Fruit fly (Drosophila melanogaster) whole organism, wandering third instar larva: ENCODE measurements around the gene CG4080.
A peak's percentile ranks its signal among the peaks of the same experiment; 100 is the strongest.

Experiments
- Abd-B ChIP-seq: fragments of >200 bp; optimal IDR thresholded peaks from 2 replicates; lab custom pipeline; 2017; ENCODE audit warnings: missing biosample characterization, missing genetic modification characterization
- CG32264 ChIP-seq: fragments of 200-800 bp; sonication (Bioruptor generic); optimal IDR thresholded peaks from 2 replicates; lab custom pipeline; 2016; ENCODE audit warnings: missing biosample characterization, missing genetic modification characterization
- CrebA ChIP-seq: fragments of 200-800 bp; sonication (Bioruptor generic); optimal IDR thresholded peaks from 2 replicates; lab custom pipeline; 2016; ENCODE audit warnings: missing biosample characterization, mild to moderate bottlenecking, missing genetic modification characterization, borderline replicate concordance
- Dif ChIP-seq: fragments of 200-275, 200-300 bp; sonication (Bioruptor generic); optimal IDR thresholded peaks from 2 replicates; lab custom pipeline; 2018; ENCODE audit warnings: missing biosample characterization, missing genetic modification characterization; ENCODE audit not compliant: partially characterized antibody
- GATAd ChIP-seq: sonication (Bioruptor generic); optimal IDR thresholded peaks from 2 replicates; lab custom pipeline; 2016; ENCODE audit warnings: missing biosample characterization, missing genetic modification characterization
- HLH106 ChIP-seq: fragments of 200-800 bp; optimal IDR thresholded peaks from 3 replicates; lab custom pipeline; 2019; ENCODE audit warnings: missing biosample characterization, mild to moderate bottlenecking, missing genetic modification characterization, moderate library complexity
- Hnf4 ChIP-seq: fragments of 200-800 bp; sonication (Bioruptor generic); optimal IDR thresholded peaks from 2 replicates; lab custom pipeline; 2016; ENCODE audit warnings: missing biosample characterization, mild to moderate bottlenecking, missing genetic modification characterization
- Hr83 ChIP-seq: fragments of 200-300 bp; sonication (Bioruptor generic); optimal IDR thresholded peaks from 2 replicates; lab custom pipeline; 2016; ENCODE audit warnings: missing biosample characterization, mild to moderate bottlenecking, missing genetic modification characterization, moderate library complexity; ENCODE audit not compliant: poor library complexity, severe bottlenecking
- Jra ChIP-seq: sonication (Bioruptor generic); optimal IDR thresholded peaks from 2 replicates; lab custom pipeline; 2016; ENCODE audit warnings: missing biosample characterization, missing genetic modification characterization
- Mio ChIP-seq: sonication (Bioruptor generic); optimal IDR thresholded peaks from 2 replicates; lab custom pipeline; 2016; ENCODE audit warnings: missing biosample characterization, missing genetic modification characterization
- Myc ChIP-seq: fragments of >200 bp; optimal IDR thresholded peaks from 2 replicates; lab custom pipeline; 2017
- N ChIP-seq: fragments of >200 bp; optimal IDR thresholded peaks from 2 replicates; lab custom pipeline; 2018; ENCODE audit warnings: missing biosample characterization, missing external identifiers, missing genetic modification characterization
- OdsH ChIP-seq: fragments of 200-800 bp; sonication (Bioruptor generic); optimal IDR thresholded peaks from 2 replicates; lab custom pipeline; 2016; ENCODE audit warnings: missing biosample characterization, mild to moderate bottlenecking, missing genetic modification characterization
- Rel ChIP-seq, 2 experiments: fragments of 200-800 bp; sonication (Bioruptor generic) in 1 of 2; optimal IDR thresholded peaks; 2 replicates in 1 of 2; 3 replicates in 1 of 2; lab custom pipeline; 2016 to 2019; ENCODE audit warnings: mild to moderate bottlenecking in 2 of 2, missing biosample characterization in 2 of 2, missing genetic modification characterization in 2 of 2, moderate library complexity in 1 of 2
- Sp1 ChIP-seq: fragments of 200-800 bp; sonication (Bioruptor generic); optimal IDR thresholded peaks from 3 replicates; lab custom pipeline; 2019; ENCODE audit warnings: missing biosample characterization, mild to moderate bottlenecking, missing genetic modification characterization, moderate library complexity
- Vsx2 ChIP-seq: fragments of 200-300, 225-300 bp; sonication (Bioruptor generic); optimal IDR thresholded peaks from 2 replicates; lab custom pipeline; 2018; ENCODE audit warnings: missing biosample characterization, missing genetic modification characterization; ENCODE audit not compliant: partially characterized antibody
- br ChIP-seq: fragments of 200-800 bp; sonication (Bioruptor generic); optimal IDR thresholded peaks from 2 replicates; lab custom pipeline; 2016; ENCODE audit warnings: missing biosample characterization, missing genetic modification characterization
- brk ChIP-seq: fragments of 200-800 bp; sonication (Bioruptor generic); optimal IDR thresholded peaks from 2 replicates; lab custom pipeline; 2016; ENCODE audit warnings: missing biosample characterization, mild to moderate bottlenecking, missing genetic modification characterization
- dl ChIP-seq, 2 experiments: fragments of 175-275, 200-275 bp in 1 of 2; fragments of 200-275 bp in 1 of 2; sonication (Bioruptor generic); optimal IDR thresholded peaks; lab custom pipeline; 2018; ENCODE audit warnings: mild to moderate bottlenecking in 2 of 2, missing biosample characterization in 2 of 2, missing genetic modification characterization in 2 of 2, moderate library complexity in 2 of 2; ENCODE audit not compliant: partially characterized antibody in 2 of 2, insufficient read depth in 1 of 2
- dmrt93B ChIP-seq: fragments of 200-800 bp; sonication (Bioruptor generic); optimal IDR thresholded peaks from 2 replicates; lab custom pipeline; 2018; ENCODE audit warnings: missing biosample characterization, mild to moderate bottlenecking, missing genetic modification characterization
- dsf ChIP-seq: sonication (Bioruptor generic); optimal IDR thresholded peaks from 2 replicates; lab custom pipeline; 2016; ENCODE audit warnings: missing biosample characterization, missing genetic modification characterization, borderline replicate concordance
- ey ChIP-seq: fragments of 200-800 bp; sonication (Bioruptor generic); optimal IDR thresholded peaks from 2 replicates; lab custom pipeline; 2016; ENCODE audit warnings: missing biosample characterization, missing genetic modification characterization
- foxo ChIP-seq, 2 experiments: fragments of 200-800 bp; sonication (Bioruptor generic); optimal IDR thresholded peaks; 2 replicates in 1 of 2; 3 replicates in 1 of 2; lab custom pipeline; 2016 to 2017; ENCODE audit warnings: missing biosample characterization in 2 of 2, missing genetic modification characterization in 2 of 2
- fru ChIP-seq: fragments of 200-800 bp; sonication (Bioruptor generic); optimal IDR thresholded peaks from 3 replicates; lab custom pipeline; 2016; ENCODE audit warnings: missing biosample characterization, mild to moderate bottlenecking, missing genetic modification characterization
- h ChIP-seq: fragments of 200-800 bp; sonication (Bioruptor generic); optimal IDR thresholded peaks from 3 replicates; lab custom pipeline; 2016; ENCODE audit warnings: missing biosample characterization, mild to moderate bottlenecking, missing genetic modification characterization
- jim ChIP-seq: fragments of 175-275, 200-325 bp; sonication (Bioruptor generic); optimal IDR thresholded peaks from 2 replicates; lab custom pipeline; 2016; ENCODE audit warnings: missing biosample characterization, mild to moderate bottlenecking, missing genetic modification characterization
- lola ChIP-seq: fragments of >200 bp; optimal IDR thresholded peaks from 2 replicates; lab custom pipeline; 2017; ENCODE audit warnings: missing biosample characterization, missing genetic modification characterization
- pan ChIP-seq: fragments of >200 bp; optimal IDR thresholded peaks from 2 replicates; lab custom pipeline; 2017
- psq ChIP-seq: fragments of 200-800 bp; sonication (Bioruptor generic); optimal IDR thresholded peaks from 3 replicates; lab custom pipeline; 2017; ENCODE audit warnings: missing biosample characterization, mild to moderate bottlenecking, missing genetic modification characterization, moderate library complexity
- rgr ChIP-seq: fragments of 200-800 bp; sonication (Bioruptor generic); optimal IDR thresholded peaks from 3 replicates; lab custom pipeline; 2016; ENCODE audit warnings: missing biosample characterization, mild to moderate bottlenecking, missing genetic modification characterization
- sage ChIP-seq: fragments of 200-800 bp; sonication (Bioruptor generic); optimal IDR thresholded peaks from 2 replicates; lab custom pipeline; 2016; ENCODE audit warnings: missing biosample characterization, mild to moderate bottlenecking, missing genetic modification characterization
- sv ChIP-seq: fragments of 200-800 bp; sonication (Bioruptor generic); optimal IDR thresholded peaks from 3 replicates; lab custom pipeline; 2016; ENCODE audit warnings: missing biosample characterization, missing genetic modification characterization
- tai ChIP-seq: sonication (Bioruptor generic); optimal IDR thresholded peaks from 2 replicates; lab custom pipeline; 2016; ENCODE audit warnings: missing biosample characterization, missing genetic modification characterization
- woc ChIP-seq: sonication (Bioruptor generic); optimal IDR thresholded peaks from 2 replicates; lab custom pipeline; 2016; ENCODE audit warnings: missing biosample characterization, mild to moderate bottlenecking, missing genetic modification characterization

Gene CG4080

DNA sequence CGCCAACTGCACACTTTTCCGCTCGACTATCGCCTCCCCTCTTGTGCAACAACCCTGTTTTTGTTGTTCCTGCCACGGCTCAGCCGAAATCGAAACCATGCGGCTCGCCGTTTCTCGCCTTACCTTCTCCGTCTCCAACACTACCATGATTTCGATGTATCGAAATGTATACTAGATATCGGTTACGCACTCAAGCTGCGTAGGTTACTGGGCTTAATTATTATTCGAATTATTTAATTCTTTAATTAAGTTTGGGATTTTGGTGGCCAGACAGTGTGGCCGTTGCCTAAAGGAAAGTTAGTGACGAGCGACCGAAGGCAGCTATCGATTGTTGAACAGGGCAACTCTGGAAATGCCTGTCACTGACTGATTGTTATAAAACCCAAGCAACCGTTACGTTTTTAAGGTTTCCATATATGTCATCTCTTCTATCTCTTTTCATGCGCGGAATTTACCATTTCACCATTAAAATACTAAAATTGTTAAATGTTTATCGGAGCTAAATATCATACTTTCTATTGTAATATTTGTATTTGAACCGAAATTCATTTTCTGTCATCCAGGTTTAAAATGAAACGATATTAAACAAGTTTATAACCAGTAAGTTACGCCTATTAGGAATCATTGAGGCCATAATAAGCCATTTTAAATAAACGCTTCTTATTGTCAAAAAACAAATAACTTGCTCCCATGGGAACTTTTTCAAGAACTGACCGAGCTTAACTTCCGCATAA is 3.3 kb upstream of the CG4080 start, which contains the start of gene eIF4E1:
Gene eIF4E1, minus strand, starts transcription at position 304 of the 734 bp plus-strand sequence.
- TF ChIP-seq brk = no peak
- peak; percentile 34 for TF ChIP-seq sv (GFP tag; lab: Kevin White, UChicago)
- no peak for TF ChIP-seq Hnf4 (GFP tag; lab: Kevin White, UChicago)
- TF ChIP-seq lola (GFP tag; lab: Kevin White, UChicago) = no peak
- TF ChIP-seq dl (GFP tag; optimal IDR thresholded peaks at IDR 0.05; lab: Kevin White, UChicago; ENCODE audit: insufficient read depth in 1 of 2, partially characterized antibody in 2 of 2) = peak in 1 of 2 experiments; percentile 8
- peak; percentile 12 for TF ChIP-seq br (GFP tag; lab: Kevin White, UChicago)
- TF ChIP-seq pan (lab: Kevin White, UChicago) = no peak
- no peak for TF ChIP-seq CG32264 (GFP tag; lab: Kevin White, UChicago)
- TF ChIP-seq rgr (GFP tag; lab: Kevin White, UChicago) = no peak
- TF ChIP-seq Jra (GFP tag; lab: Kevin White, UChicago) = no peak
- no peak for TF ChIP-seq GATAd (GFP tag; lab: Kevin White, UChicago)
- TF ChIP-seq h (GFP tag; lab: Kevin White, UChicago) = peak; percentile 9
- no peak for TF ChIP-seq dmrt93B
- TF ChIP-seq Myc (lab: Kevin White, UChicago) = peak; percentile 33
- no peak for TF ChIP-seq Hr83
- no peak for TF ChIP-seq woc (GFP tag; lab: Kevin White, UChicago)
- peak; percentile 36 for TF ChIP-seq Sp1 (GFP tag; lab: Kevin White, UChicago)
- TF ChIP-seq dsf = no peak
- no peak for TF ChIP-seq fru (GFP tag; lab: Kevin White, UChicago)
- peak; percentile 53 for TF ChIP-seq Dif (GFP tag; lab: Kevin White, UChicago)
- TF ChIP-seq tai (GFP tag; lab: Kevin White, UChicago) = no peak
- no peak for TF ChIP-seq OdsH (GFP tag; lab: Kevin White, UChicago)
- TF ChIP-seq psq = no peak
- no peak for TF ChIP-seq N
- TF ChIP-seq HLH106 (tag; lab: Kevin White, UChicago) = no peak
- peak; percentile 40 for TF ChIP-seq Vsx2 (GFP tag; lab: Kevin White, UChicago)
- no peak for TF ChIP-seq CrebA
- no peak for TF ChIP-seq Abd-B (GFP tag; lab: Kevin White, UChicago)
- TF ChIP-seq Mio (GFP tag; lab: Kevin White, UChicago) = no peak
- TF ChIP-seq jim (GFP tag; lab: Kevin White, UChicago) = no peak
- no peak for TF ChIP-seq Rel (GFP tag; optimal IDR thresholded peaks at IDR 0.05; lab: Kevin White, UChicago)
- peak; percentile 84 for TF ChIP-seq Rel (tag; optimal IDR thresholded peaks at IDR 0.05; lab: Kevin White, UChicago)
- peak; percentile 1 for TF ChIP-seq ey (GFP tag; lab: Kevin White, UChicago)
- TF ChIP-seq foxo (GFP tag; optimal IDR thresholded peaks at IDR 0.05; lab: Kevin White, UChicago) = peak in 1 of 2 experiments; percentile 3
- TF ChIP-seq, all 38 proteins: peak for 11

DNA sequence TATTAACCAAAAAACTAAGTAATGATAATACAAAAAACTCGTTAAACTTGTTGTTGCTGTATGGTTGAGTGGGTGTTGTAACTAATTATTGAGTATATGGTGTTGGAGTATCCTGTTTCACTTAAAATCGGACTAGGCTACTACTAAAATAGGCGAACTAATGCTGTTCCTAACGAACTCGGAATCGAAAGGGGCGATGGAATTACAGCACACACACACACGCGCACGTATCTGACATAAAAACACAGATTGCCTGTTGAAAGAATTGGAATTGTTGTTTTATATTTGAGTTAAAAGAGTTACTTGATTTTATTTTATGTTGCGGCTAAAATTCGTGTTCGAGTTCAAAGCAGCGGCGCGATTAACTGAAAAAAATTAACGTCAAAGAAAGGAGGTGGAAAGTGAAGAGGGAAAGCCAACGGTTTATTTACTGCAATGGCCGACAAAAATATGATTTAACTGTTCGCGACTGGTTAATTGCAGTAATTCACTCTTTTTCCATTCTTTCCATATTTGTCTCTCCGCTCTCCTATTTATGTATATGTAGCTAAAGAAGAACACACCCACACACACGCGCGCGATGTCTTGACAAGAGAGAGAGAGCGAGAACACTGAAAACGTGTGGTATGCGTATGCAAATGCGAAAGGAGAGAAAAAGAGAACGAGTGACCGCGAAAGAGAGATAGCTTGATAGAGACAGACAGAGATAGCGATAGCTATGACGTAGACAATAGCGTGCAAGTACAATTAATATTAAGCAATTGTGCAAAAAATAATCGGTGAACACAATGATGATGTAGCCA is 2.5 kb upstream of the CG4080 start:
- no peak for TF ChIP-seq br (GFP tag; lab: Kevin White, UChicago)
- TF ChIP-seq N = no peak
- TF ChIP-seq woc (GFP tag; lab: Kevin White, UChicago) = no peak
- no peak for TF ChIP-seq jim (GFP tag; lab: Kevin White, UChicago)
- peak; percentile 57 for TF ChIP-seq psq
- peak; percentile 66 for TF ChIP-seq CrebA
- TF ChIP-seq fru (GFP tag; lab: Kevin White, UChicago) = peak; percentile 73
- TF ChIP-seq Hr83 = no peak
- TF ChIP-seq Vsx2 (GFP tag; lab: Kevin White, UChicago) = no peak
- TF ChIP-seq sv (GFP tag; lab: Kevin White, UChicago) = no peak
- no peak for TF ChIP-seq dsf
- no peak for TF ChIP-seq Rel (GFP tag; optimal IDR thresholded peaks at IDR 0.05; lab: Kevin White, UChicago)
- TF ChIP-seq Rel (tag; optimal IDR thresholded peaks at IDR 0.05; lab: Kevin White, UChicago) = no peak
- no peak for TF ChIP-seq Hnf4 (GFP tag; lab: Kevin White, UChicago)
- TF ChIP-seq dmrt93B = no peak
- TF ChIP-seq dl (GFP tag; optimal IDR thresholded peaks at IDR 0.05; lab: Kevin White, UChicago; ENCODE audit: insufficient read depth in 1 of 2, partially characterized antibody in 2 of 2) = peak; percentile 66 to 89
- TF ChIP-seq sage (GFP tag; lab: Kevin White, UChicago) = peak; percentile 17
- TF ChIP-seq OdsH (GFP tag; lab: Kevin White, UChicago) = no peak
- TF ChIP-seq pan (lab: Kevin White, UChicago) = no peak
- peak; percentile 16 for TF ChIP-seq Jra (GFP tag; lab: Kevin White, UChicago)
- no peak for TF ChIP-seq GATAd (GFP tag; lab: Kevin White, UChicago)
- TF ChIP-seq Dif (GFP tag; lab: Kevin White, UChicago) = peak; percentile 92
- no peak for TF ChIP-seq Mio (GFP tag; lab: Kevin White, UChicago)
- no peak for TF ChIP-seq CG32264 (GFP tag; lab: Kevin White, UChicago)
